Fruit fly (Drosophila melanogaster): Measurements from ENCODE around the gene CG1265.

Gene CG1265

dm6 chr3L:4227164-4227563 is 27.4 kb upstream of the CG1265 start, which contains the start of gene CG46460 (continued):
- no peak for TF ChIP-seq unpg (GFP tag; optimal IDR thresholded peaks at IDR 0.05)
- peak; percentile 2 for TF ChIP-seq CG4707 (GFP tag; optimal IDR thresholded peaks at IDR 0.05)
- no peak for TF ChIP-seq Ssrp (tag; optimal IDR thresholded peaks at IDR 0.05)
- TF ChIP-seq CG9876 (GFP tag; optimal IDR thresholded peaks at IDR 0.05), result no peak
- peak; percentile 2 for TF ChIP-seq CG15601 (tag; optimal IDR thresholded peaks at IDR 0.05)
- TF ChIP-seq CG17802 (tag; optimal IDR thresholded peaks at IDR 0.05), result no peak
- TF ChIP-seq z (GFP tag; IDR thresholded peaks at IDR 0.05), result peak; percentile 81
- 0 out of 2 replicates have a peak, but pooled peaks have one; percentile 16 for TF ChIP-seq cas (GFP tag; IDR thresholded peaks at IDR 0.05)
- TF ChIP-seq vvl (GFP tag; IDR thresholded peaks at IDR 0.05), result peak; percentile 41; the same call in 1 of the 2 replicates
- no peak for TF ChIP-seq CG14710 (tag; optimal IDR thresholded peaks at IDR 0.05)
- no peak for TF ChIP-seq CG30431 (GFP tag; optimal IDR thresholded peaks at IDR 0.05)
- no peak for TF ChIP-seq eve (GFP tag; optimal IDR thresholded peaks at IDR 0.05)
- no peak for TF ChIP-seq CG8359 (GFP tag; optimal IDR thresholded peaks at IDR 0.05; ENCODE audit: borderline replicate concordance)
- TF ChIP-seq ase (GFP tag; IDR thresholded peaks at IDR 0.05), result no peak
- peak; percentile 43 for TF ChIP-seq oc (tag; optimal IDR thresholded peaks at IDR 0.05)
- TF ChIP-seq cad (GFP tag; optimal IDR thresholded peaks at IDR 0.05), result peak; percentile 44
- peak; percentile 22 for TF ChIP-seq HLHmδ (GFP tag; optimal IDR thresholded peaks at IDR 0.05)
- TF ChIP-seq zfh1 (GFP tag; IDR thresholded peaks at IDR 0.05), result no peak
- no peak for TF ChIP-seq grn (GFP tag; optimal IDR thresholded peaks at IDR 0.05)
- TF ChIP-seq CG17328 (GFP tag; IDR thresholded peaks at IDR 0.05), result peak; percentile 11; the same call in 1 of the 2 replicates
- no peak for TF ChIP-seq dysf (GFP tag; IDR thresholded peaks at IDR 0.05)
- no peak for TF ChIP-seq CG2875 (GFP tag; optimal IDR thresholded peaks at IDR 0.05)
- TF ChIP-seq Hmr (GFP tag; optimal IDR thresholded peaks at IDR 0.05), result peak; percentile 27
- 0 out of 4 replicates have a peak, but pooled peaks have one; percentile 22 for TF ChIP-seq Dll (GFP tag; IDR thresholded peaks at IDR 0.05; ENCODE audit: partially characterized antibody)
- 0 out of 3 replicates have a peak, but pooled peaks have one; percentile 36 for TF ChIP-seq CG34422 (GFP tag; IDR thresholded peaks at IDR 0.05)
- no peak for TF ChIP-seq Chrac-16 (GFP tag; optimal IDR thresholded peaks at IDR 0.05)
- TF ChIP-seq Adf1 (GFP tag; IDR thresholded peaks at IDR 0.05), result peak; percentile 58
- peak; percentile 19 for TF ChIP-seq CG12769 (tag; optimal IDR thresholded peaks at IDR 0.05)
- TF ChIP-seq yki (optimal IDR thresholded peaks at IDR 0.05), result peak; percentile 16
- peak; percentile 45 for TF ChIP-seq nom (GFP tag; optimal IDR thresholded peaks at IDR 0.05)
- no peak for TF ChIP-seq CoRest (tag; optimal IDR thresholded peaks at IDR 0.05)
- TF ChIP-seq Trl (optimal IDR thresholded peaks at IDR 0.05), result peak; percentile 55 to 67
- no peak for TF ChIP-seq Trl (GFP tag; optimal IDR thresholded peaks at IDR 0.05)
- peak; percentile 19 for TF ChIP-seq lab (GFP tag; optimal IDR thresholded peaks at IDR 0.05)
- TF ChIP-seq crol (GFP tag; IDR thresholded peaks at IDR 0.05), result peak; percentile 57
- no peak for TF ChIP-seq CG17829 (tag; optimal IDR thresholded peaks at IDR 0.05)
- no peak for TF ChIP-seq lbe (GFP tag; optimal IDR thresholded peaks at IDR 0.05)
- peak; percentile 21 for TF ChIP-seq grau (tag; optimal IDR thresholded peaks at IDR 0.05)
- no peak for TF ChIP-seq CG18262 (tag; optimal IDR thresholded peaks at IDR 0.05)
- no peak for TF ChIP-seq CG11696 (GFP tag; IDR thresholded peaks at IDR 0.05)
- TF ChIP-seq Vsx1 (GFP tag; optimal IDR thresholded peaks at IDR 0.05), result peak; percentile 26
- no peak for TF ChIP-seq MBD-R2 (GFP tag; IDR thresholded peaks at IDR 0.05)
- no peak for TF ChIP-seq Awh (GFP tag; IDR thresholded peaks at IDR 0.05)
